Fruit fly (Drosophila melanogaster) whole organism, adult: ENCODE measurements around the gene Gga.

ENCODE experiments used
- CG11617 ChIP-seq: fragments of 200-800 bp; sonication (Bioruptor generic); optimal IDR thresholded peaks from 2 replicates; lab custom pipeline; 2017; ENCODE audit warnings: mild to moderate bottlenecking, missing biosample characterization, missing genetic modification reagents, missing genetic modification characterization
- CG14711 ChIP-seq: fragments of 200-800 bp; sonication (Bioruptor generic); optimal IDR thresholded peaks from 2 replicates; lab custom pipeline; 2018; ENCODE audit warnings: missing biosample characterization, mild to moderate bottlenecking, missing genetic modification characterization, moderate library complexity
- CG1620 ChIP-seq: fragments of 200-800 bp; sonication (Bioruptor generic); optimal IDR thresholded peaks from 2 replicates; lab custom pipeline; 2016; ENCODE audit warnings: missing biosample characterization, missing genetic modification characterization
- CG33017 ChIP-seq: fragments of 200-800 bp; sonication (Bioruptor generic); optimal IDR thresholded peaks from 2 replicates; lab custom pipeline; 2018; ENCODE audit warnings: missing biosample characterization, mild to moderate bottlenecking, missing genetic modification characterization, moderate library complexity
- CG7045 ChIP-seq: fragments of 200-800 bp; sonication (Bioruptor generic); optimal IDR thresholded peaks from 2 replicates; lab custom pipeline; 2017; ENCODE audit warnings: missing biosample characterization, mild to moderate bottlenecking, missing genetic modification characterization
- CG7101 ChIP-seq: fragments of 200-800 bp; sonication (Bioruptor generic); optimal IDR thresholded peaks from 2 replicates; lab custom pipeline; 2018; ENCODE audit warnings: missing biosample characterization, mild to moderate bottlenecking, missing genetic modification characterization, moderate library complexity
- Mnt ChIP-seq: fragments of 200-800 bp; sonication (Bioruptor generic); optimal IDR thresholded peaks from 2 replicates; lab custom pipeline; 2016; ENCODE audit warnings: missing biosample characterization, mild to moderate bottlenecking, missing genetic modification characterization
- kay ChIP-seq: fragments of 200-800 bp; sonication (Bioruptor generic); peaks from one replicate; lab custom pipeline; 2016; ENCODE audit warnings: missing biosample characterization, missing genetic modification characterization, borderline replicate concordance
- ovo ChIP-seq: fragments of 200-800 bp; sonication (Bioruptor generic); optimal IDR thresholded peaks from 2 replicates; lab custom pipeline; 2016; ENCODE audit warnings: missing biosample characterization, missing genetic modification characterization
- pad ChIP-seq: fragments of 200-800 bp; sonication (Bioruptor generic); optimal IDR thresholded peaks from 3 replicates; lab custom pipeline; 2017; ENCODE audit warnings: missing biosample characterization, missing genetic modification characterization, mild to moderate bottlenecking, moderate library complexity, missing genetic modification reagents
- toe ChIP-seq: fragments of 200-800 bp; sonication (Bioruptor generic); optimal IDR thresholded peaks from 2 replicates; lab custom pipeline; 2016; ENCODE audit warnings: missing biosample characterization, missing genetic modification characterization

- TF ChIP-seq toe: no peak
- no peak for TF ChIP-seq kay (GFP tag; lab: Kevin White, UChicago)
- TF ChIP-seq CG7045 (GFP tag; lab: Kevin White, UChicago): no peak
- TF ChIP-seq CG7101 (tag; lab: Kevin White, UChicago): no peak
- TF ChIP-seq pad (GFP tag; lab: Kevin White, UChicago): no peak
- TF ChIP-seq Mnt (GFP tag; lab: Kevin White, UChicago): no peak
- no peak for TF ChIP-seq CG11617 (GFP tag; lab: Kevin White, UChicago)
- no peak for TF ChIP-seq CG1620 (GFP tag; lab: Kevin White, UChicago)
- no peak for TF ChIP-seq CG33017
- no peak for TF ChIP-seq ovo (GFP tag; lab: Kevin White, UChicago)
- TF ChIP-seq CG14711 (tag; lab: Kevin White, UChicago): no peak
Observed at dm6 chrX:9584948-9585315, 15.9 kb upstream of the Gga start.
